Fruit fly (Drosophila melanogaster): ENCODE results near the gene stg.

Gene stg

DNA sequence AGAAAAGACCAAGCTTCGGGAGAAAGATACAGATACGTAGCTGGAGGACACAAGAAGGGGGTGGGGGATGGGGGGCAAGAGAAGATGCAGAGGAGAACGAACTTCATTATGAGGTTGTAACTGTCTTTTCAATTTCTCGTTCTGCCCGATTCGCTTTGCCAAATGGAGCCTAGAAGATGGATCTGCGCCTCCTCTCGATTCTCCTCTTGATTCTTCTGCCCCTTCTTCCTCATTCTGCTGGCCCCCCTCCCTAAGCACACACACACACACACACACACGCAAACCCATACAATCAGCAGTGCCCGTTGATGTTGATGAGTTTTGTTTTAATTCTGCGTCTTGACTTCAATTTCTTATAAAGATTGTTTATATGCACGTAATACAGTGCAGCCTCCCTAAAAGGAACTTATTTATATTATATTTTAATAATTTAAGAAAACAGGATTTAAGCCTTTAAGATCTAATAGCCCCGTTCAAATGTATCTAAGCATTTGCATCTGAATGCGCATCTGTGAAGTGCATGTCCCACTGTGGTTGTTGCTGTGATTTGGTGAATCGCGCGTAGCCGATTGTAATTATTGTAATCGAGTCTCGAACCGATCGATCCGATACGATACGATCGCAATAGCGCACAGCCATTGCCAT is 48.5 kb downstream of the stg start:
- no peak for TF ChIP-seq CrebA (GFP tag; optimal IDR thresholded peaks at IDR 0.05; ENCODE audit: borderline replicate concordance)
- no peak for TF ChIP-seq lola (GFP tag; optimal IDR thresholded peaks at IDR 0.05)
- peak; percentile 50 for TF ChIP-seq woc (GFP tag; optimal IDR thresholded peaks at IDR 0.05)
- peak; percentile 87 for TF ChIP-seq h (GFP tag; optimal IDR thresholded peaks at IDR 0.05)
- peak; percentile 76 for TF ChIP-seq sage (GFP tag; optimal IDR thresholded peaks at IDR 0.05)
- no peak for TF ChIP-seq pan (optimal IDR thresholded peaks at IDR 0.05)
- TF ChIP-seq sv (GFP tag; optimal IDR thresholded peaks at IDR 0.05): no peak
- peak; percentile 88 for TF ChIP-seq Sp1 (GFP tag; optimal IDR thresholded peaks at IDR 0.05)
- peak; percentile 80 for TF ChIP-seq rgr (GFP tag; optimal IDR thresholded peaks at IDR 0.05)
- TF ChIP-seq fru (GFP tag; optimal IDR thresholded peaks at IDR 0.05): peak; percentile 80
- TF ChIP-seq Mio (GFP tag; optimal IDR thresholded peaks at IDR 0.05): no peak
- no peak for TF ChIP-seq Rel (GFP tag; optimal IDR thresholded peaks at IDR 0.05)
- peak; percentile 68 for TF ChIP-seq Rel (tag; optimal IDR thresholded peaks at IDR 0.05)
- TF ChIP-seq GATAd (GFP tag; optimal IDR thresholded peaks at IDR 0.05): no peak
- TF ChIP-seq N (GFP tag; optimal IDR thresholded peaks at IDR 0.05): peak; percentile 56
- TF ChIP-seq Dif (GFP tag; optimal IDR thresholded peaks at IDR 0.05; ENCODE audit: partially characterized antibody): no peak
- TF ChIP-seq Dfd (GFP tag; optimal IDR thresholded peaks at IDR 0.05): peak; percentile 55
- TF ChIP-seq brk (GFP tag; optimal IDR thresholded peaks at IDR 0.05): peak; percentile 52
- TF ChIP-seq Hnf4 (GFP tag; optimal IDR thresholded peaks at IDR 0.05): peak; percentile 74
- no peak for TF ChIP-seq Hr83 (GFP tag; optimal IDR thresholded peaks at IDR 0.05; ENCODE audit: poor library complexity, severe bottlenecking)
- peak; percentile 9 for TF ChIP-seq Jra (GFP tag; optimal IDR thresholded peaks at IDR 0.05)
- no peak for TF ChIP-seq usp (GFP tag; optimal IDR thresholded peaks at IDR 0.05)
- peak; percentile 82 for TF ChIP-seq OdsH (GFP tag; optimal IDR thresholded peaks at IDR 0.05)
- peak; percentile 92 for TF ChIP-seq HLH106 (tag; optimal IDR thresholded peaks at IDR 0.05)
- peak; percentile 80 for TF ChIP-seq dmrt93B (GFP tag; optimal IDR thresholded peaks at IDR 0.05)
- no peak for TF ChIP-seq tai (GFP tag; optimal IDR thresholded peaks at IDR 0.05)
- no peak for TF ChIP-seq CG32264 (GFP tag; optimal IDR thresholded peaks at IDR 0.05)
- TF ChIP-seq Hr78 (GFP tag; optimal IDR thresholded peaks at IDR 0.05): no peak
- TF ChIP-seq ey (GFP tag; optimal IDR thresholded peaks at IDR 0.05): peak; percentile 72
- TF ChIP-seq CG9705 (GFP tag; optimal IDR thresholded peaks at IDR 0.05): peak; percentile 86
- TF ChIP-seq psq (GFP tag; optimal IDR thresholded peaks at IDR 0.05): peak; percentile 91
- peak in 1 of 2 experiments; percentile 85 for TF ChIP-seq foxo (GFP tag; optimal IDR thresholded peaks at IDR 0.05)
- no peak for TF ChIP-seq Myc (optimal IDR thresholded peaks at IDR 0.05)
- TF ChIP-seq dsf (GFP tag; optimal IDR thresholded peaks at IDR 0.05; ENCODE audit: borderline replicate concordance): peak; percentile 42
- no peak for TF ChIP-seq Abd-B (GFP tag; optimal IDR thresholded peaks at IDR 0.05)
- TF ChIP-seq dl (GFP tag; optimal IDR thresholded peaks at IDR 0.05; ENCODE audit: insufficient read depth in 1 of 2, partially characterized antibody in 2 of 2): peak in 1 of 2 experiments; percentile 18
- peak; percentile 63 for TF ChIP-seq br (GFP tag; optimal IDR thresholded peaks at IDR 0.05)

DNA sequence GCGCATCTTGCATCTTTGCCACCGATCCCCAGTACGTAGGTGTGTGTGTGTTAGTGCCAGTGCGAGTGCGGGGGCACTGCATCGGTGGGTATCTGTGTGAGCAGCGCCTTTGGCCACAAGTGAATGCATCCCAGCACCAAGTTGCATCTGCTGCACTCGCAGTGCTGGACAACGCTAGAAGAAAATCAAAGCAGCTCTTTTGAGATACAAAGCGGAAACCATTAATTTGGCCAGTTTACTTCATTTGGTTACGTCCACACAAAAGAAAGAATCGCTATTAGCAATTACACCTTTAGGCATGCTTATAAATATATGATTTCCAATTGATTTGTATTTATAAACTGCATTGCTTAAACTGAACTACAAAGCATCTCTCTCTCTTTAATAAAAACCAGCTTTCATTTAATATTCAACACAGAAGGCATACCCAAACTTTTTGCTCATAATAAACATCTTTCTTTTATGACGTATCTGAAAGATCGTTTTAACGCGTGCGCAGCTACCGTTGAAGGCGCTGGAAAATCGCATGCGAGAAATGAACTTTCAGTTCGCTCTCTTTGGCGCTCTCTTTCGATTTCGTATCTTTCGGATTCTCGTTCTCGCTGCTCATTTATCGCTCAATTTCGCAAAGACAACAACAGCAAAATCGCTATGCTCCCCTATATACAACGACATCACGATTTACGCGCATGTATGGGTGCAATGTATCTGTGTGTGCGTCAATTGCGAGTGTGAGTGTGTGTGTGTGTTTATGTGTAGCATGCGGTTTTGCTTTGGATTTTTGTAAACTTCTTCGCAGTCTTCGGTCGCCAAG is 49.2 kb downstream of the stg start:
- peak; percentile 20 for TF ChIP-seq Dif (GFP tag; optimal IDR thresholded peaks at IDR 0.05; ENCODE audit: partially characterized antibody)
- no peak for TF ChIP-seq fru (GFP tag; optimal IDR thresholded peaks at IDR 0.05)
- peak; percentile 10 for TF ChIP-seq sage (GFP tag; optimal IDR thresholded peaks at IDR 0.05)
- TF ChIP-seq brk (GFP tag; optimal IDR thresholded peaks at IDR 0.05): peak; percentile 31
- TF ChIP-seq dmrt93B (GFP tag; optimal IDR thresholded peaks at IDR 0.05): no peak
- TF ChIP-seq Vsx2 (GFP tag; optimal IDR thresholded peaks at IDR 0.05; ENCODE audit: partially characterized antibody): peak; percentile 41
- peak; percentile 2 for TF ChIP-seq Rel (GFP tag; optimal IDR thresholded peaks at IDR 0.05)
- no peak for TF ChIP-seq Rel (tag; optimal IDR thresholded peaks at IDR 0.05)
